Fruit fly (Drosophila melanogaster) whole organism, embryonic: ENCODE data around the gene BtbVII.

Experiments used
- Adf1 ChIP-seq: fragments of 200-800 bp; sonication (Bioruptor generic); IDR thresholded peaks from 2 replicates; pipeline ENCODE4 v1.3.6; 2022; ENCODE audit warnings: missing biosample characterization, missing genetic modification characterization
- B-H1 ChIP-seq: fragments of 200-800 bp; sonication (Bioruptor generic); IDR thresholded peaks from 3 replicates; pipeline ENCODE4 v1.3.6; 2022; ENCODE audit warnings: missing biosample characterization, missing genetic modification characterization
- CG11696 ChIP-seq: fragments of 200-800 bp; sonication (Bioruptor generic); IDR thresholded peaks from 2 replicates; pipeline ENCODE4 v1.3.6; 2022; ENCODE audit warnings: missing biosample characterization, missing genetic modification characterization
- CG13123 ChIP-seq: fragments of 200-800 bp; sonication (Bioruptor generic); optimal IDR thresholded peaks from 2 replicates; lab custom pipeline; 2016; ENCODE audit warnings: missing biosample characterization, missing genetic modification characterization
- CG13424 ChIP-seq: fragments of 200-800 bp; sonication (Bioruptor generic); optimal IDR thresholded peaks from 2 replicates; lab custom pipeline; 2019; ENCODE audit warnings: missing biosample characterization, mild to moderate bottlenecking, missing genetic modification characterization, moderate library complexity
- CG15479 ChIP-seq: fragments of 200-800 bp; sonication (Bioruptor generic); optimal IDR thresholded peaks from 3 replicates; lab custom pipeline; 2019; ENCODE audit warnings: missing biosample characterization, mild to moderate bottlenecking, missing genetic modification characterization, moderate library complexity
- CG17359 ChIP-seq: fragments of 200-800 bp; sonication (Bioruptor generic); optimal IDR thresholded peaks from 3 replicates; lab custom pipeline; 2018; ENCODE audit warnings: missing biosample characterization, mild to moderate bottlenecking, missing genetic modification characterization, moderate library complexity
- CG17361 ChIP-seq: fragments of 200-800 bp; sonication (Bioruptor generic); IDR thresholded peaks from 3 replicates; pipeline ENCODE4 v1.3.6; 2022; ENCODE audit warnings: missing biosample characterization, missing genetic modification characterization
- CG1792 ChIP-seq: fragments of 200-800 bp; sonication (Bioruptor generic); optimal IDR thresholded peaks from 2 replicates; lab custom pipeline; 2016; ENCODE audit warnings: missing biosample characterization, missing genetic modification characterization
- CG18619 ChIP-seq: fragments of 200-800 bp; sonication (Bioruptor generic); optimal IDR thresholded peaks from 3 replicates; lab custom pipeline; 2017; ENCODE audit warnings: missing biosample characterization, mild to moderate bottlenecking, missing genetic modification characterization
- CG2120 ChIP-seq: fragments of 200-800 bp; sonication (Bioruptor generic); optimal IDR thresholded peaks from 3 replicates; lab custom pipeline; 2016; ENCODE audit warnings: missing biosample characterization, missing genetic modification characterization
- CG3065 ChIP-seq: fragments of 200-800 bp; sonication (Bioruptor generic); optimal IDR thresholded peaks from 2 replicates; lab custom pipeline; 2016; ENCODE audit warnings: missing biosample characterization, missing genetic modification characterization
- CG32767 ChIP-seq: fragments of 200-800 bp; sonication (Bioruptor generic); IDR thresholded peaks from 2 replicates; pipeline ENCODE4 v1.3.6; 2022; ENCODE audit warnings: missing biosample characterization, missing genetic modification characterization
- CG3281 ChIP-seq: fragments of 200-800 bp; sonication (Bioruptor generic); optimal IDR thresholded peaks from 3 replicates; lab custom pipeline; 2017; ENCODE audit warnings: missing biosample characterization, mild to moderate bottlenecking, missing genetic modification characterization
- CG3726 ChIP-seq: fragments of 200-800 bp; sonication (Bioruptor generic); IDR thresholded peaks from 3 replicates; pipeline ENCODE4, ENCODE4 v1.3.6; 2022; ENCODE audit warnings: missing biosample characterization, missing genetic modification characterization
- CG3847 ChIP-seq: fragments of 200-800 bp; sonication (Bioruptor generic); IDR thresholded peaks from 2 replicates; pipeline ENCODE4 v1.3.6; 2022; ENCODE audit warnings: missing biosample characterization, missing genetic modification characterization
- CG6689 ChIP-seq: fragments of 200-800 bp; sonication (Bioruptor generic); IDR thresholded peaks from 2 replicates; pipeline ENCODE4 v1.3.6; 2022; ENCODE audit warnings: missing biosample characterization, missing genetic modification characterization
- CG6791 ChIP-seq: fragments of 200-800 bp; sonication (Bioruptor generic); IDR thresholded peaks from 3 replicates; pipeline ENCODE4 v1.3.6; 2022; ENCODE audit warnings: missing biosample characterization, missing genetic modification characterization; ENCODE audit not compliant: partially characterized antibody
- CG7556 ChIP-seq: fragments of 200-800 bp; sonication (Bioruptor generic); optimal IDR thresholded peaks from 2 replicates; lab custom pipeline; 2017; ENCODE audit warnings: missing biosample characterization, mild to moderate bottlenecking, missing genetic modification characterization
- CG8089 ChIP-seq: fragments of 200-800 bp; sonication (Bioruptor generic); optimal IDR thresholded peaks from 3 replicates; lab custom pipeline; 2016; ENCODE audit warnings: missing biosample characterization, missing genetic modification characterization
- Chrac-16 ChIP-seq: fragments of 200-800 bp; sonication (Bioruptor generic); optimal IDR thresholded peaks from 3 replicates; lab custom pipeline; 2016; ENCODE audit warnings: missing biosample characterization, missing genetic modification characterization
- CoRest ChIP-seq: fragments of 200-800 bp; sonication (Bioruptor generic); optimal IDR thresholded peaks from 3 replicates; lab custom pipeline; 2018; ENCODE audit warnings: missing biosample characterization, mild to moderate bottlenecking, missing genetic modification characterization, moderate library complexity
- Dad ChIP-seq: fragments of 200-800 bp; sonication (Bioruptor generic); optimal IDR thresholded peaks from 3 replicates; lab custom pipeline; 2016; ENCODE audit warnings: missing biosample characterization, missing genetic modification characterization
- Doc3 ChIP-seq: fragments of 200-800 bp; sonication (Bioruptor generic); IDR thresholded peaks from 3 replicates; pipeline ENCODE4 v1.3.6; 2022; ENCODE audit warnings: missing biosample characterization, missing genetic modification characterization; ENCODE audit not compliant: partially characterized antibody
- GATAe ChIP-seq: fragments of 200-800 bp; sonication (Bioruptor generic); conservative IDR thresholded peaks from 2 replicates; pipeline ENCODE4 v1.3.6; 2022; ENCODE audit warnings: missing biosample characterization, missing genetic modification characterization
- H2.0 ChIP-seq: fragments of 200-800 bp; sonication (Bioruptor generic); IDR thresholded peaks from 2 replicates; pipeline ENCODE4 v1.3.6; 2022; ENCODE audit warnings: missing biosample characterization, missing genetic modification characterization
- HLH3B ChIP-seq: fragments of 200-800 bp; sonication (Bioruptor generic); IDR thresholded peaks from 2 replicates; pipeline ENCODE4 v1.3.6; 2022; ENCODE audit warnings: missing biosample characterization, missing genetic modification characterization
- Hey ChIP-seq: fragments of 200-800 bp; sonication (Bioruptor generic); optimal IDR thresholded peaks from 3 replicates; lab custom pipeline; 2018; ENCODE audit warnings: missing biosample characterization, mild to moderate bottlenecking, missing genetic modification characterization
- HmgZ ChIP-seq: fragments of 200-800 bp; sonication (Bioruptor generic); optimal IDR thresholded peaks from 2 replicates; lab custom pipeline; 2018; ENCODE audit warnings: missing biosample characterization, mild to moderate bottlenecking, missing genetic modification characterization
- Hr39 ChIP-seq: fragments of >200 bp; optimal IDR thresholded peaks from 2 replicates; lab custom pipeline; 2017
- Med ChIP-seq: fragments of 200-800 bp; sonication (Bioruptor generic); peaks from one replicate; lab custom pipeline; 2016; ENCODE audit warnings: missing biosample characterization, missing genetic modification characterization, mild to moderate bottlenecking, inconsistent platforms, moderate library complexity
- Side ChIP-seq: fragments of 200-800 bp; sonication (Bioruptor generic); optimal IDR thresholded peaks from 2 replicates; lab custom pipeline; 2016; ENCODE audit warnings: missing biosample characterization, missing genetic modification characterization
- al ChIP-seq: fragments of 200-800 bp; sonication (Bioruptor generic); IDR thresholded peaks from 2 replicates; pipeline ENCODE4 v1.3.6; 2022; ENCODE audit warnings: missing biosample characterization, missing genetic modification characterization
- bab2 ChIP-seq: fragments of 200-800 bp; sonication (Bioruptor generic); optimal IDR thresholded peaks from 2 replicates; lab custom pipeline; 2016; ENCODE audit warnings: missing biosample characterization, missing genetic modification characterization
- crc ChIP-seq: fragments of 200-800 bp; sonication (Bioruptor generic); optimal IDR thresholded peaks from 2 replicates; lab custom pipeline; 2016; ENCODE audit warnings: missing biosample characterization, missing genetic modification characterization
- cwo ChIP-seq: fragments of 200-800 bp; sonication (Bioruptor generic); optimal IDR thresholded peaks from 3 replicates; lab custom pipeline; 2017; ENCODE audit warnings: missing biosample characterization, missing genetic modification characterization, mild to moderate bottlenecking, moderate library complexity, missing genetic modification reagents
- dpn ChIP-seq, 2 experiments: fragments of 200-800 bp; sonication (Bioruptor generic); optimal IDR thresholded peaks; 3 replicates each; lab custom pipeline; 2016; ENCODE audit warnings: missing biosample characterization in 2 of 2, missing genetic modification characterization in 2 of 2
- eyg ChIP-seq: fragments of 200-800 bp; sonication (Bioruptor generic); optimal IDR thresholded peaks from 3 replicates; lab custom pipeline; 2016; ENCODE audit warnings: missing biosample characterization, missing genetic modification characterization
- fu2 ChIP-seq: fragments of 200-800 bp; sonication (Bioruptor generic); optimal IDR thresholded peaks from 2 replicates; lab custom pipeline; 2016; ENCODE audit warnings: missing biosample characterization, missing genetic modification characterization
- gro ChIP-seq: fragments of 200-800 bp; sonication (Bioruptor generic); optimal IDR thresholded peaks from 2 replicates; lab custom pipeline; 2016; ENCODE audit warnings: missing biosample characterization, missing genetic modification characterization
- h ChIP-seq: fragments of >200 bp; optimal IDR thresholded peaks from 2 replicates; lab custom pipeline; 2017
- hth ChIP-seq: fragments of >200 bp; optimal IDR thresholded peaks from 2 replicates; lab custom pipeline; 2017; ENCODE audit warnings: inconsistent platforms
- lov ChIP-seq, 2 experiments: fragments of 200-800 bp in 1 of 2; fragments of >200 bp in 1 of 2; sonication (Bioruptor generic) in 1 of 2; IDR thresholded peaks in 1 of 2; optimal IDR thresholded peaks in 1 of 2; 2 replicates in 1 of 2; 3 replicates in 1 of 2; pipeline versions ENCODE4 v1.3.6 to Lab custom; 2017 to 2022; ENCODE audit warnings: missing biosample characterization in 1 of 2, missing genetic modification characterization in 1 of 2
- mld ChIP-seq: fragments of 200-800 bp; sonication (Bioruptor generic); IDR thresholded peaks from 3 replicates; pipeline ENCODE4 v1.3.6; 2022; ENCODE audit warnings: missing biosample characterization, missing genetic modification characterization; ENCODE audit not compliant: partially characterized antibody
- nau ChIP-seq: fragments of 200-800 bp; sonication (Bioruptor generic); optimal IDR thresholded peaks from 3 replicates; lab custom pipeline; 2017; ENCODE audit warnings: missing biosample characterization, mild to moderate bottlenecking, missing genetic modification characterization, missing genetic modification reagents
- org-1 ChIP-seq: fragments of 200-800 bp; sonication (Bioruptor generic); optimal IDR thresholded peaks from 2 replicates; lab custom pipeline; 2017; ENCODE audit warnings: missing biosample characterization, missing genetic modification characterization
- pros ChIP-seq: fragments of 200-800 bp; sonication (Bioruptor generic); optimal IDR thresholded peaks from 3 replicates; lab custom pipeline; 2019; ENCODE audit warnings: missing biosample characterization, mild to moderate bottlenecking, missing genetic modification characterization, moderate library complexity
- run ChIP-seq: fragments of 200-800 bp; sonication (Bioruptor generic); optimal IDR thresholded peaks from 3 replicates; lab custom pipeline; 2018; ENCODE audit warnings: missing biosample characterization, mild to moderate bottlenecking, missing genetic modification characterization
- sens-2 ChIP-seq: fragments of 200-800 bp; sonication (Bioruptor generic); IDR thresholded peaks from 2 replicates; pipeline ENCODE4 v1.3.6; 2022; ENCODE audit warnings: missing biosample characterization, missing genetic modification characterization
- so ChIP-seq: fragments of 200-800 bp; sonication (Bioruptor generic); IDR thresholded peaks from 3 replicates; pipeline ENCODE4 v1.3.6; 2022; ENCODE audit warnings: missing biosample characterization, missing genetic modification characterization
- sqz ChIP-seq: fragments of 200-800 bp; sonication (Bioruptor generic); optimal IDR thresholded peaks from 3 replicates; lab custom pipeline; 2018; ENCODE audit warnings: missing biosample characterization, mild to moderate bottlenecking, missing genetic modification characterization
- zen2 ChIP-seq: fragments of 200-800 bp; sonication (Bioruptor generic); IDR thresholded peaks from 3 replicates; pipeline ENCODE4 v1.3.6; 2022; ENCODE audit warnings: missing biosample characterization, missing genetic modification characterization; ENCODE audit not compliant: partially characterized antibody

The BtbVII gene

DNA sequence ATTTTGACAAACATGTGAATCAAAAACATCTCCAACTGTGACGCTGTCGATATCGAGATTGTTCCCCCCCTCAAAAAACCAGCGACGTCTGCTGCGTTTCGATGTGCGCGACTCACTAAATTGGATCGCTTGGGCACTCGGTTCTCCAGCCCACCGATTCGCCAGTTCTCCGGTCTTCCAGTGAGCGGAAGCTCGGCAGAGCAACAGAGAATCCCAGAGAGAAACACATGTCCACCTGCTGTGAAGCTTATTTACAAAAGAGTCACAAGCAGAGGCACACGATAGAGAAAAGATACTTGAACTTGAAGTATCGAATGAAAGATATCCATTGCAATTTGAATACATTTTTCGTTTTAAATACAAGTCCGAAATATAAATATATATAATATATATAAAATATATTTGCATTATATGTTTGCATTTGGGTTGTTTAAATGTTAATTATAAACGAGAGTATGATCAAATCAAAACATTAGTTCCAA lies 14.3 kb upstream of the BtbVII start (continued):
- no peak for TF ChIP-seq CG11696 (GFP tag; lab: Robert Waterston, UW)
- no peak for TF ChIP-seq CG1792 (GFP tag; lab: Kevin White, UChicago)
- TF ChIP-seq Adf1 (GFP tag; lab: Robert Waterston, UW), result no peak
- no peak for TF ChIP-seq bab2 (GFP tag; lab: Kevin White, UChicago)
- TF ChIP-seq dpn (GFP tag; optimal IDR thresholded peaks at IDR 0.05; lab: Kevin White, UChicago), result no peak
- TF ChIP-seq sqz, result no peak
- TF ChIP-seq HmgZ (tag; lab: Kevin White, UChicago), result no peak
- TF ChIP-seq CG13123 (GFP tag; lab: Kevin White, UChicago), result no peak
- TF ChIP-seq Med, result peak; percentile 87
- no peak for TF ChIP-seq al
- TF ChIP-seq Doc3 (GFP tag; lab: Robert Waterston, UW), result no peak
- no peak for TF ChIP-seq Dad
- TF ChIP-seq run (tag; lab: Kevin White, UChicago), result no peak
- TF ChIP-seq sens-2 (GFP tag; lab: Robert Waterston, UW), result no peak
- no peak for TF ChIP-seq Chrac-16 (GFP tag; lab: Kevin White, UChicago)
- no peak for TF ChIP-seq lov (optimal IDR thresholded peaks at IDR 0.05; lab: Kevin White, UChicago)
- TF ChIP-seq lov (GFP tag; IDR thresholded peaks at IDR 0.05; lab: Robert Waterston, UW), result no peak
- TF ChIP-seq H2.0 (GFP tag; lab: Robert Waterston, UW), result no peak
- TF ChIP-seq CG17359 (tag; lab: Kevin White, UChicago), result no peak
- TF ChIP-seq nau (GFP tag; lab: Kevin White, UChicago), result peak; percentile 9
- TF ChIP-seq crc, result no peak
- TF ChIP-seq zen2 (GFP tag; lab: Robert Waterston, UW), result no peak
- no peak for TF ChIP-seq GATAe
- no peak for TF ChIP-seq CG6689 (GFP tag; lab: Robert Waterston, UW)
- TF ChIP-seq CG32767 (GFP tag; lab: Robert Waterston, UW), result no peak
- TF ChIP-seq Hey (tag; lab: Kevin White, UChicago), result no peak
- no peak for TF ChIP-seq CG3847 (GFP tag; lab: Robert Waterston, UW)
- TF ChIP-seq CG3726 (GFP tag; lab: Robert Waterston, UW), result no peak
- TF ChIP-seq Side (GFP tag; lab: Kevin White, UChicago), result no peak
- TF ChIP-seq CG8089, result no peak
- TF ChIP-seq h (lab: Kevin White, UChicago), result no peak
- TF ChIP-seq CG3281 (GFP tag; lab: Kevin White, UChicago), result peak; percentile 32
- peak; percentile 62; the same call in 2 of the 3 replicates for TF ChIP-seq so (GFP tag; lab: Robert Waterston, UW)
- TF ChIP-seq CG18619, result peak; percentile 19
- peak; percentile 26 for TF ChIP-seq CG2120 (GFP tag; lab: Kevin White, UChicago)
- TF ChIP-seq HLH3B, result no peak
- TF ChIP-seq fu2 (GFP tag; lab: Kevin White, UChicago), result no peak
- TF ChIP-seq cwo (GFP tag; lab: Kevin White, UChicago), result peak; percentile 20
- no peak for TF ChIP-seq org-1 (GFP tag; lab: Kevin White, UChicago)
- TF ChIP-seq Hr39 (lab: Kevin White, UChicago), result no peak
- TF ChIP-seq eyg, result no peak
- no peak for TF ChIP-seq hth (lab: Kevin White, UChicago)
- no peak for TF ChIP-seq CG13424
- no peak for TF ChIP-seq CG6791 (GFP tag; lab: Robert Waterston, UW)
- peak; percentile 42 for TF ChIP-seq CG7556 (GFP tag; lab: Kevin White, UChicago)
- no peak for TF ChIP-seq CG3065 (GFP tag; lab: Kevin White, UChicago)
- 0 out of 3 replicates have a peak, but pooled peaks have one; percentile 24 for TF ChIP-seq CG17361 (GFP tag; lab: Robert Waterston, UW)
- TF ChIP-seq CG15479 (GFP tag; lab: Kevin White, UChicago), result no peak
- TF ChIP-seq pros (GFP tag; lab: Kevin White, UChicago), result no peak
- no peak for TF ChIP-seq B-H1 (GFP tag; lab: Robert Waterston, UW)
- TF ChIP-seq CoRest (tag; lab: Kevin White, UChicago), result peak; percentile 30
- no peak for TF ChIP-seq gro (GFP tag; lab: Kevin White, UChicago)
- TF ChIP-seq mld, result no peak
